Worm (Caenorhabditis elegans): ENCODE measurements around the gene Y60A3A.24.

Gene Y60A3A.24

ce11 chrV:20005724-20006132, 24.0 kb upstream of the Y60A3A.24 start:
- TF ChIP-seq hlh-13 (GFP tag; optimal IDR thresholded peaks at IDR 0.05): no peak
- peak; percentile 97 for TF ChIP-seq ceh-48 (tag; optimal IDR thresholded peaks at IDR 0.05)
- peak; percentile 33 for TF ChIP-seq ceh-14 (tag; optimal IDR thresholded peaks at IDR 0.05)
- no peak for TF ChIP-seq T23F11.4 (GFP tag; optimal IDR thresholded peaks at IDR 0.05)
- TF ChIP-seq npax-4 (tag; optimal IDR thresholded peaks at IDR 0.05): no peak
- peak; percentile 65 for TF ChIP-seq unc-42 (tag; optimal IDR thresholded peaks at IDR 0.05)
- TF ChIP-seq unc-55 (GFP tag; optimal IDR thresholded peaks at IDR 0.05): peak; percentile 73
- peak; percentile 91 for TF ChIP-seq ceh-34 (tag; optimal IDR thresholded peaks at IDR 0.05)
- peak; percentile 67 for TF ChIP-seq tbx-2 (tag; optimal IDR thresholded peaks at IDR 0.05)
- TF ChIP-seq fkh-6 (tag; optimal IDR thresholded peaks at IDR 0.05): no peak
- peak; percentile 29 for TF ChIP-seq dmd-4 (tag; optimal IDR thresholded peaks at IDR 0.05; ENCODE audit: borderline replicate concordance)
- TF ChIP-seq eyg-1 (tag; optimal IDR thresholded peaks at IDR 0.05): no peak
- TF ChIP-seq nhr-232 (tag; optimal IDR thresholded peaks at IDR 0.05): no peak
- TF ChIP-seq sdc-2 (tag; optimal IDR thresholded peaks at IDR 0.05): peak; percentile 41
- no peak for TF ChIP-seq pros-1 (tag; optimal IDR thresholded peaks at IDR 0.05)
- TF ChIP-seq nfya-1 (tag; optimal IDR thresholded peaks at IDR 0.05): peak; percentile 76
- TF ChIP-seq syd-9 (tag; optimal IDR thresholded peaks at IDR 0.05): peak; percentile 10
- no peak for TF ChIP-seq ama-1 (optimal IDR thresholded peaks at IDR 0.05)
- peak; percentile 47 for TF ChIP-seq ceh-18 (tag; optimal IDR thresholded peaks at IDR 0.05)
- no peak for TF ChIP-seq hlh-8 (tag; optimal IDR thresholded peaks at IDR 0.05)
- TF ChIP-seq ceh-31 (tag; optimal IDR thresholded peaks at IDR 0.05): peak; percentile 82
- no peak for TF ChIP-seq ttx-3 (tag; optimal IDR thresholded peaks at IDR 0.05)
- TF ChIP-seq K09A11.1 (tag; optimal IDR thresholded peaks at IDR 0.05; ENCODE audit: insufficient read depth): no peak
- TF ChIP-seq ceh-24 (tag; optimal IDR thresholded peaks at IDR 0.05): no peak
- TF ChIP-seq elt-2 (tag; optimal IDR thresholded peaks at IDR 0.05): no peak
- no peak for TF ChIP-seq ceh-22 (tag; optimal IDR thresholded peaks at IDR 0.05)
- no peak for TF ChIP-seq C38D4.7 (GFP tag; optimal IDR thresholded peaks at IDR 0.05)
- no peak for TF ChIP-seq Y22D7AL.16 (tag; optimal IDR thresholded peaks at IDR 0.05)
- no peak for TF ChIP-seq odd-2 (tag; optimal IDR thresholded peaks at IDR 0.05)
- TF ChIP-seq K02D7.2 (tag; optimal IDR thresholded peaks at IDR 0.05): no peak
- no peak for TF ChIP-seq fax-1 (tag; optimal IDR thresholded peaks at IDR 0.05)
- no peak for TF ChIP-seq fkh-10 (GFP tag; optimal IDR thresholded peaks at IDR 0.05)
- no peak for TF ChIP-seq ceh-9 (tag; optimal IDR thresholded peaks at IDR 0.05)
- TF ChIP-seq hlh-30 (tag; optimal IDR thresholded peaks at IDR 0.05; ENCODE audit: insufficient read depth): peak; percentile 94

- TF ChIP-seq pag-3 (tag; optimal IDR thresholded peaks at IDR 0.05; ENCODE audit: borderline replicate concordance): no peak
- TF ChIP-seq nhr-232 (tag; optimal IDR thresholded peaks at IDR 0.05): no peak
- no peak for TF ChIP-seq unc-55 (GFP tag; optimal IDR thresholded peaks at IDR 0.05)
- no peak for TF ChIP-seq che-1 (tag; optimal IDR thresholded peaks at IDR 0.05)
- TF ChIP-seq hlh-30 (tag; optimal IDR thresholded peaks at IDR 0.05; ENCODE audit: insufficient read depth): no peak
- TF ChIP-seq ceh-24 (tag; optimal IDR thresholded peaks at IDR 0.05): no peak
- TF ChIP-seq eyg-1 (tag; optimal IDR thresholded peaks at IDR 0.05): no peak
- no peak for TF ChIP-seq ets-4 (tag; optimal IDR thresholded peaks at IDR 0.05)
- TF ChIP-seq pqm-1 (tag; optimal IDR thresholded peaks at IDR 0.05): no peak
- TF ChIP-seq sox-4 (tag; optimal IDR thresholded peaks at IDR 0.05): no peak
- TF ChIP-seq unc-86 (tag; optimal IDR thresholded peaks at IDR 0.05): no peak
- no peak for TF ChIP-seq K09A11.1 (tag; optimal IDR thresholded peaks at IDR 0.05; ENCODE audit: insufficient read depth)
- TF ChIP-seq pat-9 (tag; optimal IDR thresholded peaks at IDR 0.05): no peak
- TF ChIP-seq zip-5 (tag; optimal IDR thresholded peaks at IDR 0.05): no peak
- no peak for TF ChIP-seq ama-1 (optimal IDR thresholded peaks at IDR 0.05)
- no peak for TF ChIP-seq ceh-18 (tag; optimal IDR thresholded peaks at IDR 0.05)
- no peak for TF ChIP-seq F13H6.1 (tag; optimal IDR thresholded peaks at IDR 0.05)
- no peak for TF ChIP-seq ahr-1 (tag; optimal IDR thresholded peaks at IDR 0.05)
Observed at ce11 chrV:20004385-20004784, 22.7 kb upstream of the Y60A3A.24 start, which contains the start of gene unc-51. Gene unc-51 (minus strand): TSS chrV:20004485.
